Worm (Caenorhabditis elegans) whole organism, L3 larva: ENCODE results near the gene F59D12.5.

Source experiments
- ZK546.5 ChIP-seq: sonication (generic microtip); optimal IDR thresholded peaks from 2 replicates; lab custom pipeline; 2017; ENCODE audit warnings: missing biosample characterization, missing genetic modification characterization
- aly-2 ChIP-seq: fragments of 150-350 bp; optimal IDR thresholded peaks from 2 replicates; lab custom pipeline; 2014; ENCODE audit warnings: missing biosample characterization, missing genetic modification characterization
- ama-1 ChIP-seq: fragments of 150-350 bp; optimal IDR thresholded peaks from 2 replicates; lab custom pipeline; 2018
- ceh-16 ChIP-seq: sonication (generic microtip); optimal IDR thresholded peaks from 2 replicates; lab custom pipeline; 2017; ENCODE audit warnings: missing biosample characterization, missing genetic modification characterization
- ceh-28 ChIP-seq: fragments of 150-350 bp; optimal IDR thresholded peaks from 2 replicates; lab custom pipeline; 2014; ENCODE audit warnings: missing biosample characterization, missing genetic modification reagents, missing genetic modification characterization
- daf-12 ChIP-seq: fragments of 150-350 bp; optimal IDR thresholded peaks from 2 replicates; lab custom pipeline; 2014; ENCODE audit warnings: missing biosample characterization, missing genetic modification reagents, missing genetic modification characterization
- egl-27 ChIP-seq: sonication (generic microtip); optimal IDR thresholded peaks from 4 replicates; lab custom pipeline; 2017; ENCODE audit warnings: missing biosample characterization, missing genetic modification reagents, missing genetic modification characterization
- elt-1 ChIP-seq: fragments of 150-350 bp; optimal IDR thresholded peaks from 2 replicates; lab custom pipeline; 2014; ENCODE audit warnings: missing biosample characterization, missing genetic modification characterization
- elt-2 ChIP-seq: sonication (generic microtip); optimal IDR thresholded peaks from 2 replicates; lab custom pipeline; 2016; ENCODE audit warnings: missing genetic modification reagents, mild to moderate bottlenecking, missing genetic modification characterization, missing compliant biosample characterization
- elt-3 ChIP-seq, 3 experiments: fragments of 150-350 bp in 1 of 3; sonication (generic microtip) in 2 of 3; optimal IDR thresholded peaks; 2 replicates in 2 of 3; 4 replicates in 1 of 3; lab custom pipeline; 2014 to 2017; ENCODE audit warnings: missing biosample characterization in 3 of 3, missing genetic modification characterization in 3 of 3
- eor-1 ChIP-seq, 2 experiments: fragments of 150-350 bp; optimal IDR thresholded peaks; 2 replicates each; lab custom pipeline; 2014 to 2018; ENCODE audit warnings: missing biosample characterization in 2 of 2, missing genetic modification characterization in 2 of 2
- fos-1 ChIP-seq: fragments of 150-350 bp; optimal IDR thresholded peaks from 2 replicates; lab custom pipeline; 2014; ENCODE audit warnings: missing biosample characterization, missing genetic modification characterization
- hmg-11 ChIP-seq: sonication (generic microtip); optimal IDR thresholded peaks from 2 replicates; lab custom pipeline; 2016; ENCODE audit warnings: missing genetic modification characterization, missing compliant biosample characterization
- jun-1 ChIP-seq: fragments of 150-350 bp; optimal IDR thresholded peaks from 2 replicates; lab custom pipeline; 2014; ENCODE audit warnings: missing biosample characterization, missing genetic modification reagents, missing genetic modification characterization
- lin-15B ChIP-seq: fragments of 150-350 bp; optimal IDR thresholded peaks from 2 replicates; lab custom pipeline; 2014; ENCODE audit warnings: missing biosample characterization, missing genetic modification characterization
- lin-39 ChIP-seq: fragments of 150-350 bp; optimal IDR thresholded peaks from 2 replicates; lab custom pipeline; 2018; ENCODE audit warnings: missing biosample characterization, missing genetic modification reagents, missing genetic modification characterization
- lsy-12 ChIP-seq: sonication (generic microtip); optimal IDR thresholded peaks from 2 replicates; lab custom pipeline; 2016; ENCODE audit warnings: mild to moderate bottlenecking, missing genetic modification characterization, missing compliant biosample characterization
- mdl-1 ChIP-seq: fragments of 150-350 bp; optimal IDR thresholded peaks from 2 replicates; lab custom pipeline; 2014; ENCODE audit warnings: missing biosample characterization, missing genetic modification characterization
- nfya-1 ChIP-seq: sonication (generic microtip); optimal IDR thresholded peaks from 2 replicates; lab custom pipeline; 2017; ENCODE audit warnings: missing genetic modification characterization, mild to moderate bottlenecking, missing compliant biosample characterization, antibody characterized with exemption, moderate library complexity; ENCODE audit not compliant: insufficient read depth
- nhr-11 ChIP-seq: fragments of 150-350 bp; optimal IDR thresholded peaks from 2 replicates; lab custom pipeline; 2014; ENCODE audit warnings: missing biosample characterization, missing genetic modification characterization
- nhr-12 ChIP-seq: fragments of 150-350 bp; optimal IDR thresholded peaks from 2 replicates; lab custom pipeline; 2014; ENCODE audit warnings: missing biosample characterization, missing genetic modification characterization
- nhr-23 ChIP-seq: fragments of 150-350 bp; optimal IDR thresholded peaks from 2 replicates; lab custom pipeline; 2014; ENCODE audit warnings: missing biosample characterization, missing genetic modification reagents, missing genetic modification characterization
- nhr-237 ChIP-seq: fragments of 150-350 bp; optimal IDR thresholded peaks from 2 replicates; lab custom pipeline; 2014; ENCODE audit warnings: missing biosample characterization, missing genetic modification characterization
- nhr-25 ChIP-seq: sonication (generic microtip); optimal IDR thresholded peaks from 2 replicates; lab custom pipeline; 2017; ENCODE audit warnings: missing biosample characterization, missing genetic modification characterization
- nhr-43 ChIP-seq: sonication (generic microtip); optimal IDR thresholded peaks from 2 replicates; lab custom pipeline; 2016; ENCODE audit warnings: mild to moderate bottlenecking, missing genetic modification characterization, missing compliant biosample characterization; ENCODE audit not compliant: poor library complexity, severe bottlenecking
- nhr-67 ChIP-seq: fragments of 150-350 bp; optimal IDR thresholded peaks from 2 replicates; lab custom pipeline; 2014; ENCODE audit warnings: missing biosample characterization, missing genetic modification characterization
- nhr-76 ChIP-seq: fragments of 150-350 bp; sonication (generic microtip); optimal IDR thresholded peaks from 5 replicates; lab custom pipeline; 2014; ENCODE audit warnings: missing biosample characterization, missing genetic modification characterization
- nhr-77 ChIP-seq: fragments of 150-350 bp; optimal IDR thresholded peaks from 2 replicates; lab custom pipeline; 2014; ENCODE audit warnings: missing biosample characterization, missing genetic modification characterization
- pha-4 ChIP-seq: fragments of 150-350 bp; optimal IDR thresholded peaks from 2 replicates; lab custom pipeline; 2014; ENCODE audit warnings: missing biosample characterization, missing genetic modification reagents, missing genetic modification characterization
- pqm-1 ChIP-seq: fragments of 150-350 bp; optimal IDR thresholded peaks from 2 replicates; lab custom pipeline; 2017; ENCODE audit warnings: missing biosample characterization, missing genetic modification characterization, inconsistent platforms
- sea-2 ChIP-seq: fragments of 150-350 bp; sonication (generic microtip); optimal IDR thresholded peaks from 4 replicates; lab custom pipeline; 2014; ENCODE audit warnings: missing biosample characterization, missing genetic modification reagents, missing genetic modification characterization
- skn-1 ChIP-seq: fragments of 150-350 bp; optimal IDR thresholded peaks from 2 replicates; lab custom pipeline; 2014; ENCODE audit warnings: missing biosample characterization, missing genetic modification characterization
- snpc-4 ChIP-seq: fragments of 150-350 bp; optimal IDR thresholded peaks from 2 replicates; lab custom pipeline; 2014; ENCODE audit warnings: missing biosample characterization, missing genetic modification characterization
- tbx-2 ChIP-seq: sonication (generic microtip); optimal IDR thresholded peaks from 2 replicates; lab custom pipeline; 2016; ENCODE audit warnings: mild to moderate bottlenecking, missing genetic modification characterization, missing compliant biosample characterization
- unc-39 ChIP-seq: sonication (generic microtip); optimal IDR thresholded peaks from 4 replicates; lab custom pipeline; 2017; ENCODE audit warnings: missing biosample characterization, missing genetic modification characterization
- unc-62 ChIP-seq: fragments of 150-350 bp; sonication (generic microtip); optimal IDR thresholded peaks from 4 replicates; lab custom pipeline; 2014; ENCODE audit warnings: missing biosample characterization, missing genetic modification reagents, missing genetic modification characterization
- zag-1 ChIP-seq: fragments of 150-350 bp; optimal IDR thresholded peaks from 2 replicates; lab custom pipeline; 2014; ENCODE audit warnings: missing biosample characterization, missing genetic modification characterization
- ztf-11 ChIP-seq: fragments of 150-350 bp; optimal IDR thresholded peaks from 2 replicates; lab custom pipeline; 2014; ENCODE audit warnings: missing biosample characterization, missing genetic modification characterization
- ztf-4 ChIP-seq: fragments of 150-350 bp; optimal IDR thresholded peaks from 2 replicates; lab custom pipeline; 2014; ENCODE audit warnings: missing biosample characterization, missing genetic modification characterization

F59D12.5 gene

ce11 chrX:15613745-15614229, 33.4 kb downstream of the F59D12.5 start, which contains the start of gene K09E9.3:
Gene K09E9.3, minus strand, starts transcription at chrX:15613795.
- no peak for TF ChIP-seq nhr-11 (tag; lab: Kevin White, UChicago)
- no peak for TF ChIP-seq nhr-25 (tag; lab: Kevin White, UChicago)
- TF ChIP-seq nhr-237 (tag; lab: Kevin White, UChicago), result no peak
- no peak for TF ChIP-seq ceh-16 (tag; lab: Kevin White, UChicago)
- no peak for TF ChIP-seq jun-1
- TF ChIP-seq egl-27 (tag; lab: Kevin White, UChicago), result no peak
- no peak for TF ChIP-seq eor-1 (tag; optimal IDR thresholded peaks at IDR 0.05; lab: Kevin White, UChicago)
- TF ChIP-seq pha-4, result peak; percentile 24
- no peak for TF ChIP-seq mdl-1
- no peak for TF ChIP-seq unc-39
- no peak for TF ChIP-seq nhr-77 (tag; lab: Kevin White, UChicago)
- peak; percentile 48 for TF ChIP-seq nfya-1
- peak; percentile 66 for TF ChIP-seq lin-39 (tag; lab: Kevin White, UChicago)
- TF ChIP-seq elt-2, result peak; percentile 13
- no peak for TF ChIP-seq ztf-4
- no peak for TF ChIP-seq nhr-23 (tag; lab: Kevin White, UChicago)
- no peak for TF ChIP-seq lsy-12 (tag; lab: Kevin White, UChicago)
- TF ChIP-seq nhr-43 (tag; lab: Kevin White, UChicago), result no peak
- no peak for TF ChIP-seq daf-12
- no peak for TF ChIP-seq unc-62 (GFP tag; lab: Kevin White, UChicago)
- no peak for TF ChIP-seq sea-2 (GFP tag; lab: Kevin White, UChicago)
- TF ChIP-seq hmg-11, result peak; percentile 65
- no peak for TF ChIP-seq nhr-76 (tag; lab: Kevin White, UChicago)
- TF ChIP-seq ZK546.5 (tag; lab: Kevin White, UChicago), result no peak
- TF ChIP-seq elt-3 (tag; optimal IDR thresholded peaks at IDR 0.05; lab: Kevin White, UChicago), result no peak

ce11 chrX:15610527-15611091, 36.6 kb downstream of the F59D12.5 start:
- TF ChIP-seq elt-3 (tag; optimal IDR thresholded peaks at IDR 0.05; lab: Kevin White, UChicago) (no peak), pha-4 (peak; percentile 91), lin-15B (no peak), lsy-12 (tag; lab: Kevin White, UChicago) (peak; percentile 51), skn-1 (tag; lab: Kevin White, UChicago) (peak; percentile 59), jun-1 (peak; percentile 90), nhr-25 (tag; lab: Kevin White, UChicago) (peak; percentile 31), tbx-2 (tag; lab: Kevin White, UChicago) (no peak), nhr-23 (tag; lab: Kevin White, UChicago) (peak; percentile 17), aly-2 (peak; percentile 51), elt-2 (peak; percentile 99), ztf-11 (tag; lab: Kevin White, UChicago) (no peak), nhr-77 (tag; lab: Kevin White, UChicago) (peak; percentile 35), nfya-1 (peak; percentile 56), mdl-1 (no peak), ZK546.5 (tag; lab: Kevin White, UChicago) (no peak), zag-1 (tag; lab: Kevin White, UChicago) (no peak), snpc-4 (peak; percentile 12), elt-1 (tag; lab: Kevin White, UChicago) (no peak), ceh-28 (tag; lab: Kevin White, UChicago) (peak; percentile 78), daf-12 (no peak), nhr-67 (tag; lab: Kevin White, UChicago) (no peak), nhr-12 (tag; lab: Kevin White, UChicago) (no peak), fos-1 (tag; lab: Kevin White, UChicago) (peak; percentile 89), ama-1 (peak; percentile 85), pqm-1 (tag; lab: Kevin White, UChicago) (peak; percentile 97), unc-39 (no peak)
- TF ChIP-seq, all 47 proteins: peak for 15

- TF ChIP-seq ztf-11 (tag; lab: Kevin White, UChicago) (no peak), nhr-76 (tag; lab: Kevin White, UChicago) (no peak), nhr-25 (tag; lab: Kevin White, UChicago) (no peak), nhr-12 (tag; lab: Kevin White, UChicago) (no peak), skn-1 (tag; lab: Kevin White, UChicago) (no peak), lin-15B (no peak), elt-2 (no peak), aly-2 (no peak), pha-4 (no peak), nfya-1 (no peak), ztf-4 (no peak)
Measured at ce11 chrX:15609698-15610097, 37.5 kb downstream of the F59D12.5 start.
